Fruit fly (Drosophila melanogaster) whole organism, embryonic: ENCODE results near the gene SelT.

Experiments
- Adf1 ChIP-seq: fragments of 200-800 bp; sonication (Bioruptor generic); IDR thresholded peaks from 2 replicates; pipeline ENCODE4 v1.3.6; 2022; ENCODE audit warnings: missing biosample characterization, missing genetic modification characterization
- CG10565 ChIP-seq: fragments of 200-800 bp; sonication (Bioruptor generic); optimal IDR thresholded peaks from 3 replicates; lab custom pipeline; 2016; ENCODE audit warnings: missing biosample characterization, mild to moderate bottlenecking, missing genetic modification characterization
- CG11456 ChIP-seq: fragments of 200-800 bp; sonication (Bioruptor generic); IDR thresholded peaks from 3 replicates; pipeline ENCODE4 v1.3.6; 2022; ENCODE audit warnings: missing biosample characterization, missing genetic modification characterization
- CG1233 ChIP-seq: fragments of 200-800 bp; sonication (Bioruptor generic); optimal IDR thresholded peaks from 4 replicates; lab custom pipeline; 2018; ENCODE audit warnings: missing biosample characterization, mild to moderate bottlenecking, missing genetic modification characterization
- CG14667 ChIP-seq: fragments of 200-800 bp; sonication (Bioruptor generic); IDR thresholded peaks from 2 replicates; pipeline ENCODE4 v1.3.6; 2022; ENCODE audit warnings: missing biosample characterization, missing genetic modification characterization
- CG1602 ChIP-seq: fragments of 200-800 bp; sonication (Bioruptor generic); optimal IDR thresholded peaks from 3 replicates; lab custom pipeline; 2016; ENCODE audit warnings: missing biosample characterization, missing genetic modification characterization
- CG16813 ChIP-seq: fragments of 200-800 bp; sonication (Bioruptor generic); IDR thresholded peaks from 3 replicates; pipeline ENCODE4 v1.3.6; 2022; ENCODE audit warnings: missing biosample characterization, missing genetic modification characterization; ENCODE audit not compliant: partially characterized antibody
- CG18262 ChIP-seq: fragments of 200-800 bp; optimal IDR thresholded peaks from 3 replicates; lab custom pipeline; 2019; ENCODE audit warnings: missing biosample characterization, mild to moderate bottlenecking, missing genetic modification characterization, moderate library complexity
- CG2712 ChIP-seq: fragments of 200-800 bp; optimal IDR thresholded peaks from 3 replicates; lab custom pipeline; 2019; ENCODE audit warnings: missing biosample characterization, mild to moderate bottlenecking, missing genetic modification characterization, moderate library complexity
- CG2875 ChIP-seq: fragments of 200-800 bp; sonication (Bioruptor generic); optimal IDR thresholded peaks from 2 replicates; lab custom pipeline; 2017; ENCODE audit warnings: missing biosample characterization, mild to moderate bottlenecking, missing genetic modification characterization, missing genetic modification reagents
- CG30431 ChIP-seq: fragments of 200-800 bp; sonication (Bioruptor generic); optimal IDR thresholded peaks from 2 replicates; lab custom pipeline; 2017; ENCODE audit warnings: missing biosample characterization, missing genetic modification characterization
- CG31224 ChIP-seq: fragments of 200-800 bp; sonication (Bioruptor generic); IDR thresholded peaks from 2 replicates; pipeline ENCODE4 v1.3.6; 2022; ENCODE audit warnings: missing biosample characterization, missing genetic modification characterization
- CG32772 ChIP-seq: fragments of 200-800 bp; sonication (Bioruptor generic); IDR thresholded peaks from 2 replicates; pipeline ENCODE4 v1.3.6; 2022; ENCODE audit warnings: missing biosample characterization, missing genetic modification characterization
- CG33213 ChIP-seq: fragments of 200-800 bp; sonication (Bioruptor generic); optimal IDR thresholded peaks from 3 replicates; lab custom pipeline; 2016; ENCODE audit warnings: missing biosample characterization, missing genetic modification characterization
- CG33557 ChIP-seq: fragments of 200-800 bp; sonication (Bioruptor generic); optimal IDR thresholded peaks from 2 replicates; lab custom pipeline; 2019; ENCODE audit warnings: missing biosample characterization, mild to moderate bottlenecking, missing genetic modification characterization, moderate library complexity
- CG6272 ChIP-seq: fragments of 200-800 bp; sonication (Bioruptor generic); IDR thresholded peaks from 2 replicates; pipeline ENCODE4 v1.3.6; 2022; ENCODE audit warnings: missing biosample characterization, missing genetic modification characterization
- CG7987 ChIP-seq: fragments of 200-800 bp; sonication (Bioruptor generic); optimal IDR thresholded peaks from 2 replicates; lab custom pipeline; 2018; ENCODE audit warnings: missing biosample characterization, mild to moderate bottlenecking, missing genetic modification characterization, moderate library complexity
- CG8089 ChIP-seq: fragments of 200-800 bp; sonication (Bioruptor generic); optimal IDR thresholded peaks from 3 replicates; lab custom pipeline; 2016; ENCODE audit warnings: missing biosample characterization, missing genetic modification characterization
- CkIIα-i1 ChIP-seq: fragments of 200-800 bp; sonication (Bioruptor generic); IDR thresholded peaks from 2 replicates; pipeline ENCODE4 v1.3.6; 2022; ENCODE audit warnings: missing biosample characterization, missing genetic modification characterization
- CoRest ChIP-seq: fragments of 200-800 bp; sonication (Bioruptor generic); optimal IDR thresholded peaks from 3 replicates; lab custom pipeline; 2018; ENCODE audit warnings: missing biosample characterization, mild to moderate bottlenecking, missing genetic modification characterization, moderate library complexity
- Deaf1 ChIP-seq: fragments of 200-800 bp; optimal IDR thresholded peaks from 3 replicates; lab custom pipeline; 2019; ENCODE audit warnings: missing biosample characterization, mild to moderate bottlenecking, missing genetic modification characterization, moderate library complexity
- Dll ChIP-seq: fragments of 200-800 bp; sonication (Bioruptor generic); IDR thresholded peaks from 4 replicates; pipeline ENCODE4 v1.3.6; 2022; ENCODE audit warnings: missing biosample characterization, missing genetic modification characterization; ENCODE audit not compliant: partially characterized antibody
- Eip74EF ChIP-seq, 2 experiments: fragments of 200-800 bp in 1 of 2; fragments of >200 bp in 1 of 2; sonication (Bioruptor generic) in 1 of 2; optimal IDR thresholded peaks; 2 replicates each; lab custom pipeline; 2017 to 2019; ENCODE audit warnings: missing biosample characterization in 2 of 2, missing genetic modification characterization in 2 of 2, mild to moderate bottlenecking in 1 of 2, moderate library complexity in 1 of 2
- HLH4C ChIP-seq: fragments of 200-800 bp; sonication (Bioruptor generic); IDR thresholded peaks from 3 replicates; pipeline ENCODE4 v1.3.6; 2022; ENCODE audit warnings: missing biosample characterization, missing genetic modification characterization; ENCODE audit not compliant: partially characterized antibody
- Oli ChIP-seq: fragments of 200-800 bp; sonication (Bioruptor generic); optimal IDR thresholded peaks from 2 replicates; lab custom pipeline; 2018; ENCODE audit warnings: missing biosample characterization, mild to moderate bottlenecking, missing genetic modification characterization, moderate library complexity
- Rfx ChIP-seq: fragments of 200-800 bp; sonication (Bioruptor generic); IDR thresholded peaks from 2 replicates; pipeline ENCODE4 v1.3.6; 2022; ENCODE audit warnings: missing biosample characterization, missing genetic modification characterization
- Scr ChIP-seq: fragments of 200-800 bp; sonication (Bioruptor generic); IDR thresholded peaks from 2 replicates; pipeline ENCODE4 v1.3.6; 2022; ENCODE audit warnings: missing biosample characterization, missing genetic modification characterization; ENCODE audit not compliant: partially characterized antibody
- Sox102F ChIP-seq: fragments of 200-800 bp; sonication (Bioruptor generic); optimal IDR thresholded peaks from 2 replicates; lab custom pipeline; 2018; ENCODE audit warnings: missing biosample characterization, mild to moderate bottlenecking, missing genetic modification characterization, moderate library complexity
- Taf1 ChIP-seq: fragments of 200-800 bp; sonication (Bioruptor generic); IDR thresholded peaks from 2 replicates; pipeline ENCODE4 v1.3.6; 2022; ENCODE audit warnings: missing biosample characterization, missing genetic modification characterization
- Xrp1 ChIP-seq: fragments of 200-800 bp; sonication (Bioruptor generic); IDR thresholded peaks from 2 replicates; pipeline ENCODE4 v1.3.6; 2022; ENCODE audit warnings: missing biosample characterization, missing genetic modification characterization
- aop ChIP-seq: fragments of 200-800 bp; sonication (Bioruptor generic); IDR thresholded peaks from 2 replicates; pipeline ENCODE4 v1.3.6; 2022; ENCODE audit warnings: missing biosample characterization, missing genetic modification characterization
- ara ChIP-seq: fragments of 200-800 bp; sonication (Bioruptor generic); IDR thresholded peaks from 2 replicates; pipeline ENCODE4 v1.3.6; 2022; ENCODE audit warnings: missing biosample characterization, missing genetic modification characterization
- cato ChIP-seq: fragments of 200-800 bp; sonication (Bioruptor generic); optimal IDR thresholded peaks from 2 replicates; lab custom pipeline; 2016; ENCODE audit warnings: missing biosample characterization, missing genetic modification characterization, borderline replicate concordance
- chinmo ChIP-seq: fragments of 200-800 bp; sonication (Bioruptor generic); IDR thresholded peaks from 4 replicates; pipeline ENCODE4 v1.3.6; 2022; ENCODE audit warnings: missing biosample characterization, missing genetic modification characterization; ENCODE audit not compliant: partially characterized antibody
- crp ChIP-seq, 2 experiments: fragments of 200-800 bp; sonication (Bioruptor generic); optimal IDR thresholded peaks; 2 replicates in 1 of 2; 3 replicates in 1 of 2; lab custom pipeline; 2017; ENCODE audit warnings: missing biosample characterization in 2 of 2, missing genetic modification characterization in 2 of 2, mild to moderate bottlenecking in 1 of 2, moderate library complexity in 1 of 2
- ftz-f1 ChIP-seq: fragments of 200-800 bp; sonication (Bioruptor generic); optimal IDR thresholded peaks from 2 replicates; lab custom pipeline; 2016; ENCODE audit warnings: missing biosample characterization, missing genetic modification characterization
- gcm ChIP-seq: fragments of 200-800 bp; sonication (Bioruptor generic); optimal IDR thresholded peaks from 2 replicates; lab custom pipeline; 2019; ENCODE audit warnings: missing biosample characterization, mild to moderate bottlenecking, missing genetic modification characterization, moderate library complexity
- gt ChIP-seq: fragments of 200-800 bp; sonication (Bioruptor generic); IDR thresholded peaks from 2 replicates; pipeline ENCODE4 v1.3.6; 2022; ENCODE audit warnings: missing biosample characterization, missing genetic modification characterization
- ind ChIP-seq: fragments of 200-800 bp; sonication (Bioruptor generic); optimal IDR thresholded peaks from 3 replicates; lab custom pipeline; 2016; ENCODE audit warnings: missing biosample characterization, missing genetic modification characterization
- lilli ChIP-seq: fragments of 200-800 bp; sonication (Bioruptor generic); optimal IDR thresholded peaks from 3 replicates; lab custom pipeline; 2016; ENCODE audit warnings: missing biosample characterization, missing genetic modification characterization
- nmo ChIP-seq: fragments of 200-800 bp; sonication (Bioruptor generic); optimal IDR thresholded peaks from 2 replicates; lab custom pipeline; 2018; ENCODE audit warnings: missing biosample characterization, mild to moderate bottlenecking, missing genetic modification characterization, moderate library complexity
- peb ChIP-seq: fragments of 200-800 bp; sonication (Bioruptor generic); IDR thresholded peaks from 2 replicates; pipeline ENCODE4 v1.3.6; 2022; ENCODE audit warnings: missing biosample characterization, missing genetic modification characterization
- repo ChIP-seq: fragments of 200-800 bp; sonication (Bioruptor generic); optimal IDR thresholded peaks from 2 replicates; lab custom pipeline; 2016; ENCODE audit warnings: missing biosample characterization, missing genetic modification characterization
- rib ChIP-seq: fragments of 200-800 bp; sonication (Bioruptor generic); IDR thresholded peaks from 2 replicates; pipeline ENCODE4 v1.3.6; 2022; ENCODE audit warnings: missing biosample characterization, missing genetic modification characterization
- so ChIP-seq: fragments of 200-800 bp; sonication (Bioruptor generic); IDR thresholded peaks from 3 replicates; pipeline ENCODE4 v1.3.6; 2022; ENCODE audit warnings: missing biosample characterization, missing genetic modification characterization
- tll ChIP-seq, 2 experiments: fragments of 200-800 bp in 1 of 2; fragments of >200 bp in 1 of 2; sonication (Bioruptor generic) in 1 of 2; optimal IDR thresholded peaks; 2 replicates each; lab custom pipeline; 2017 to 2019; ENCODE audit warnings: missing biosample characterization in 2 of 2, missing genetic modification characterization in 2 of 2, mild to moderate bottlenecking in 1 of 2, moderate library complexity in 1 of 2
- ttk ChIP-seq: fragments of 200-800 bp; sonication (Bioruptor generic); IDR thresholded peaks from 2 replicates; pipeline ENCODE4 v2.1.2; 2022; ENCODE audit warnings: missing biosample characterization, missing genetic modification characterization
- z ChIP-seq: fragments of 200-800 bp; sonication (Bioruptor generic); IDR thresholded peaks from 3 replicates; pipeline ENCODE4 v1.3.6; 2022; ENCODE audit warnings: missing biosample characterization, missing genetic modification characterization
- zfh2 ChIP-seq: fragments of 200-800 bp; sonication (Bioruptor generic); optimal IDR thresholded peaks from 2 replicates; lab custom pipeline; 2016; ENCODE audit warnings: missing biosample characterization, missing genetic modification characterization

The SelT gene

dm6 chr2L:5000287-5000871, 10.3 kb upstream of the SelT start (continued):
- TF ChIP-seq CoRest (tag; lab: Kevin White, UChicago) (peak; percentile 88), CG31224 (GFP tag; lab: Robert Waterston, UW) (peak; percentile 70), HLH4C (GFP tag; lab: Robert Waterston, UW) (no peak), Dll (GFP tag; lab: Robert Waterston, UW) (no peak), cato (GFP tag; lab: Kevin White, UChicago) (peak; percentile 21), Eip74EF (GFP tag; optimal IDR thresholded peaks at IDR 0.05; lab: Kevin White, UChicago) (peak in 1 of 2 experiments; percentile 75), ind (GFP tag; lab: Kevin White, UChicago) (peak; percentile 74), CG16813 (GFP tag; lab: Robert Waterston, UW) (0 out of 3 replicates have a peak, but pooled peaks have one; percentile 13), ttk (GFP tag; lab: Robert Waterston, UW) (peak; percentile 69), nmo (peak; percentile 86), Oli (tag; lab: Kevin White, UChicago) (peak; percentile 86), rib (GFP tag; lab: Robert Waterston, UW) (peak; percentile 25; the same call in 1 of the 2 replicates), CG1602 (GFP tag; lab: Kevin White, UChicago) (peak; percentile 73), repo (GFP tag; lab: Kevin White, UChicago) (peak; percentile 14), CG10565 (no peak), CG8089 (GFP tag; lab: Kevin White, UChicago) (peak; percentile 66), ara (GFP tag; lab: Robert Waterston, UW) (peak; percentile 80), Scr (GFP tag; lab: Robert Waterston, UW) (no peak), CG33557 (peak; percentile 96), CG11456 (0 out of 3 replicates have a peak, but pooled peaks have one; percentile 64), CG33213 (GFP tag; lab: Kevin White, UChicago) (peak; percentile 65), tll (GFP tag; optimal IDR thresholded peaks at IDR 0.05; lab: Kevin White, UChicago) (peak in 1 of 2 experiments; percentile 73), ftz-f1 (GFP tag; lab: Kevin White, UChicago) (no peak), CG1233 (peak; percentile 86), chinmo (peak; percentile 72; the same call in 1 of the 4 replicates), CkIIα-i1 (GFP tag; lab: Robert Waterston, UW) (no peak), Sox102F (GFP tag; lab: Kevin White, UChicago) (peak; percentile 77), CG7987 (GFP tag; lab: Kevin White, UChicago) (peak; percentile 24), CG2712 (tag; lab: Kevin White, UChicago) (peak; percentile 92), gt (GFP tag; lab: Robert Waterston, UW) (no peak), Taf1 (GFP tag; lab: Robert Waterston, UW) (peak; percentile 71), CG14667 (peak; percentile 60), z (GFP tag; lab: Robert Waterston, UW) (no peak), Xrp1 (GFP tag; lab: Robert Waterston, UW) (peak; percentile 92), CG32772 (GFP tag; lab: Robert Waterston, UW) (peak; percentile 70), lilli (peak; percentile 86), so (GFP tag; lab: Robert Waterston, UW) (peak; percentile 82), CG30431 (GFP tag; lab: Kevin White, UChicago) (peak; percentile 86), CG2875 (peak; percentile 52), Rfx (peak; percentile 81), peb (GFP tag; lab: Robert Waterston, UW) (peak; percentile 78), gcm (GFP tag; lab: Kevin White, UChicago) (peak; percentile 89), crp (GFP tag; optimal IDR thresholded peaks at IDR 0.05; lab: Kevin White, UChicago) (peak in 1 of 2 experiments; percentile 21), Deaf1 (tag; lab: Kevin White, UChicago) (peak; percentile 85), Adf1 (GFP tag; lab: Robert Waterston, UW) (peak; percentile 51), CG6272 (GFP tag; lab: Robert Waterston, UW) (0 out of 2 replicates have a peak, but pooled peaks have one; percentile 25), CG18262 (tag; lab: Kevin White, UChicago) (peak; percentile 94), zfh2 (GFP tag; lab: Kevin White, UChicago) (peak; percentile 70), aop (no peak; the same call in 1 of the 2 replicates)
